Worm (Caenorhabditis elegans) whole organism, L3 larva: Measurements from ENCODE around the gene ftt-2.

ENCODE experiments used
- ama-1 ChIP-seq: fragments of 150-350 bp; optimal IDR thresholded peaks from 2 replicates; lab custom pipeline; 2018
- ceh-28 ChIP-seq: fragments of 150-350 bp; optimal IDR thresholded peaks from 2 replicates; lab custom pipeline; 2014; ENCODE audit warnings: missing biosample characterization, missing genetic modification reagents, missing genetic modification characterization
- ceh-9 ChIP-seq: sonication (generic microtip); optimal IDR thresholded peaks from 2 replicates; lab custom pipeline; 2018; ENCODE audit warnings: missing biosample characterization, missing genetic modification characterization
- egl-27 ChIP-seq: sonication (generic microtip); optimal IDR thresholded peaks from 4 replicates; lab custom pipeline; 2017; ENCODE audit warnings: missing biosample characterization, missing genetic modification reagents, missing genetic modification characterization
- elt-3 ChIP-seq, 3 experiments: fragments of 150-350 bp in 1 of 3; sonication (generic microtip) in 2 of 3; optimal IDR thresholded peaks; 2 replicates in 2 of 3; 4 replicates in 1 of 3; lab custom pipeline; 2014 to 2017; ENCODE audit warnings: missing biosample characterization in 3 of 3, missing genetic modification characterization in 3 of 3
- jun-1 ChIP-seq: fragments of 150-350 bp; optimal IDR thresholded peaks from 2 replicates; lab custom pipeline; 2014; ENCODE audit warnings: missing biosample characterization, missing genetic modification reagents, missing genetic modification characterization
- nfya-1 ChIP-seq: sonication (generic microtip); optimal IDR thresholded peaks from 2 replicates; lab custom pipeline; 2017; ENCODE audit warnings: missing genetic modification characterization, mild to moderate bottlenecking, missing compliant biosample characterization, antibody characterized with exemption, moderate library complexity; ENCODE audit not compliant: insufficient read depth
- pha-4 ChIP-seq: fragments of 150-350 bp; optimal IDR thresholded peaks from 2 replicates; lab custom pipeline; 2014; ENCODE audit warnings: missing biosample characterization, missing genetic modification reagents, missing genetic modification characterization
- unc-62 ChIP-seq: fragments of 150-350 bp; sonication (generic microtip); optimal IDR thresholded peaks from 4 replicates; lab custom pipeline; 2014; ENCODE audit warnings: missing biosample characterization, missing genetic modification reagents, missing genetic modification characterization

DNA sequence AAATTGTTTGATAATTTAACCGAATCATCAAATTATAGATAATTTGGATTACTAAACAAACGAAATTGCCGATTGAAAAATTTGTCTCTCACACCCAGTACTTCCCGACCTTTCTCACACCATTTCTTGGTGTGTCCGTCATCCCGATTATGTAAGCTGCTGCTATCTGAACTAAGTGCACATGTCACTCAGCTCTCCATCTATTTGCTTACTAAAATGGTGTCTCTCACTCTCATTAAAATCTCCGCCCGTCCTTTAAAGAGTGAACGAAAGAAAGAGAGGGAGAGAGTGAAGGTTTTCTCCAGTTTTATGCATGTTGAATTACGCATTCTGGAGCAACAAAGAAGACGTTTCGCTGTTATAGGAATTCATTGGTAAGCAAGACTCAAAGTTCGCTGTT, 50.7 kb downstream of the ftt-2 start:
- TF ChIP-seq nfya-1 (tag; lab: Kevin White, UChicago): no peak
- TF ChIP-seq elt-3 (tag; optimal IDR thresholded peaks at IDR 0.05; lab: Kevin White, UChicago): no peak
- no peak for TF ChIP-seq unc-62 (GFP tag; lab: Kevin White, UChicago)
- no peak for TF ChIP-seq egl-27 (tag; lab: Kevin White, UChicago)
- no peak for TF ChIP-seq ama-1 (lab: Kevin White, UChicago)
- TF ChIP-seq ceh-28: no peak
- no peak for TF ChIP-seq pha-4 (tag; lab: Kevin White, UChicago)
- TF ChIP-seq ceh-9 (tag; lab: Kevin White, UChicago): no peak
- no peak for TF ChIP-seq jun-1
